Worm (Caenorhabditis elegans) whole organism, L4 larva: ENCODE results near the gene Y6D1A.2.

Source experiments
- F10B5.3 ChIP-seq: sonication (generic microtip); optimal IDR thresholded peaks from 2 replicates; lab custom pipeline; 2016; ENCODE audit warnings: mild to moderate bottlenecking, missing genetic modification characterization, missing compliant biosample characterization
- ama-1 ChIP-seq: fragments of 150-350 bp; optimal IDR thresholded peaks from 2 replicates; lab custom pipeline; 2014; ENCODE audit warnings: inconsistent platforms, mixed read lengths
- ceh-82 ChIP-seq: sonication (generic microtip); optimal IDR thresholded peaks from 2 replicates; lab custom pipeline; 2017; ENCODE audit warnings: missing biosample characterization, missing genetic modification characterization
- dpl-1 ChIP-seq: fragments of 150-350 bp; optimal IDR thresholded peaks from 2 replicates; lab custom pipeline; 2014; ENCODE audit warnings: missing biosample characterization, missing genetic modification reagents, missing genetic modification characterization
- lin-38 ChIP-seq: fragments of 200-800 bp; sonication (Bioruptor generic); IDR thresholded peaks from 2 replicates; pipeline ENCODE4 v1.3.6; 2022; ENCODE audit warnings: missing genetic modification reagents, missing genetic modification characterization, missing compliant biosample characterization
- nhr-11 ChIP-seq: fragments of 150-350 bp; optimal IDR thresholded peaks from 2 replicates; lab custom pipeline; 2014; ENCODE audit warnings: missing biosample characterization, missing genetic modification characterization
- nhr-237 ChIP-seq: sonication (generic microtip); optimal IDR thresholded peaks from 2 replicates; lab custom pipeline; 2017; ENCODE audit warnings: missing biosample characterization, missing genetic modification characterization
- nhr-76 ChIP-seq: fragments of 150-350 bp; optimal IDR thresholded peaks from 2 replicates; lab custom pipeline; 2014; ENCODE audit warnings: missing biosample characterization, missing genetic modification characterization
- skn-1 ChIP-seq: fragments of 150-350 bp; optimal IDR thresholded peaks from 2 replicates; lab custom pipeline; 2014; ENCODE audit warnings: missing biosample characterization, missing genetic modification characterization
- tra-1 ChIP-seq: fragments of 200-800 bp; sonication (Bioruptor generic); IDR thresholded peaks from 2 replicates; pipeline ENCODE4 v1.3.6; 2022; ENCODE audit warnings: missing genetic modification reagents, missing genetic modification characterization, missing compliant biosample characterization
- ztf-11 ChIP-seq: fragments of 150-350 bp; optimal IDR thresholded peaks from 2 replicates; lab custom pipeline; 2014; ENCODE audit warnings: missing biosample characterization, missing genetic modification characterization

ce11 chrII:11806256-11806655, 13.5 kb downstream of the Y6D1A.2 start, which contains the start of gene jmjd-1.1:
- TF ChIP-seq nhr-76 (tag; lab: Kevin White, UChicago) (no peak), nhr-237 (tag; lab: Kevin White, UChicago) (no peak), ama-1 (no peak), tra-1 (no peak), ceh-82 (tag; lab: Kevin White, UChicago) (no peak), ztf-11 (tag; lab: Kevin White, UChicago) (no peak), nhr-11 (tag; lab: Kevin White, UChicago) (no peak), F10B5.3 (tag; lab: Kevin White, UChicago) (no peak), lin-38 (GFP tag; lab: Robert Waterston, UW) (no peak), dpl-1 (no peak), skn-1 (tag; lab: Kevin White, UChicago) (no peak)
